Worm (Caenorhabditis elegans) whole organism, early embryonic: ENCODE data around the gene mrps-28.

Source experiments
- ama-1 ChIP-seq: fragments of 150-350 bp; optimal IDR thresholded peaks from 2 replicates; lab custom pipeline; 2014
- ceh-13 ChIP-seq: fragments of 200-800 bp; sonication (Bioruptor generic); optimal IDR thresholded peaks from 2 replicates; lab custom pipeline; 2018; ENCODE audit warnings: mild to moderate bottlenecking, missing genetic modification characterization, missing compliant biosample characterization
- ets-7 ChIP-seq: sonication (generic microtip); optimal IDR thresholded peaks from 2 replicates; lab custom pipeline; 2016; ENCODE audit warnings: missing genotype, missing genetic modification characterization, missing compliant biosample characterization
- flt-1 ChIP-seq: fragments of 200-800 bp; sonication (Bioruptor generic); IDR thresholded peaks from 2 replicates; pipeline ENCODE4 v1.3.6; 2022; ENCODE audit warnings: missing genetic modification characterization, missing compliant biosample characterization
- hmbx-1 ChIP-seq: sonication (generic microtip); optimal IDR thresholded peaks from 2 replicates; lab custom pipeline; 2016; ENCODE audit warnings: mild to moderate bottlenecking, missing genetic modification characterization, missing compliant biosample characterization
- hnd-1 ChIP-seq: sonication (generic microtip); optimal IDR thresholded peaks from 2 replicates; lab custom pipeline; 2016; ENCODE audit warnings: missing genetic modification characterization, missing compliant biosample characterization
- pes-1 ChIP-seq: fragments of 200-800 bp; sonication (Bioruptor generic); IDR thresholded peaks from 2 replicates; pipeline ENCODE4 v1.3.6; 2022; ENCODE audit warnings: missing genetic modification reagents, missing genetic modification characterization, missing compliant biosample characterization
- scrt-1 ChIP-seq: fragments of 200-800 bp; sonication (Bioruptor generic); IDR thresholded peaks from 2 replicates; pipeline ENCODE4 v1.3.6; 2022; ENCODE audit warnings: missing genetic modification characterization, missing compliant biosample characterization
- tbx-11 ChIP-seq: fragments of 200-800 bp; sonication (Bioruptor generic); IDR thresholded peaks from 2 replicates; pipeline ENCODE4 v1.3.6; 2022; ENCODE audit warnings: missing genetic modification characterization, missing compliant biosample characterization
- tbx-37 ChIP-seq: fragments of 200-800 bp; sonication (Bioruptor generic); conservative IDR thresholded peaks from 2 replicates; pipeline ENCODE4 v1.3.6; 2022; ENCODE audit warnings: missing genetic modification reagents, missing genetic modification characterization, missing compliant biosample characterization

- no peak for TF ChIP-seq ama-1 (lab: Kevin White, UChicago)
- TF ChIP-seq scrt-1 (GFP tag; lab: Robert Waterston, UW): no peak
- TF ChIP-seq pes-1 (GFP tag; lab: Robert Waterston, UW): no peak
- no peak for TF ChIP-seq tbx-37 (GFP tag; lab: Robert Waterston, UW)
- no peak for TF ChIP-seq ets-7 (tag; lab: Kevin White, UChicago)
- TF ChIP-seq tbx-11: no peak
- no peak for TF ChIP-seq flt-1 (GFP tag; lab: Robert Waterston, UW)
- TF ChIP-seq hnd-1 (tag; lab: Kevin White, UChicago): no peak
- TF ChIP-seq ceh-13 (GFP tag; lab: Kevin White, UChicago): no peak
- no peak for TF ChIP-seq hmbx-1
Observed at ce11 chrV:19672357-19672756, 28.3 kb downstream of the mrps-28 start.
